Fruit fly (Drosophila melanogaster): ENCODE results near the gene CG43293.
"Not testable (repeated sequence)": the region's sequence is repeated elsewhere in the genome, so short reads cannot be mapped to it uniquely, and the experiment has no call there.

- TF ChIP-seq EcR (GFP tag; optimal IDR thresholded peaks at IDR 0.05); CG10348 (GFP tag; IDR thresholded peaks at IDR 0.05); gl (tag; optimal IDR thresholded peaks at IDR 0.05); CG14655 (GFP tag; optimal IDR thresholded peaks at IDR 0.05); rn (GFP tag; IDR thresholded peaks at IDR 0.05); CG12605 (GFP tag; IDR thresholded peaks at IDR 0.05); Ets98B (GFP tag; IDR thresholded peaks at IDR 0.05); CG8159 (tag; optimal IDR thresholded peaks at IDR 0.05); CG34367 (tag; optimal IDR thresholded peaks at IDR 0.05); CG8301 (tag; optimal IDR thresholded peaks at IDR 0.05): not testable (repeated sequence)
These were observed 35.7 kb upstream of the CG43293 start, which contains the start of gene Lcp65Ab1 for dm6 chr3L:6149248-6149647.

Measured in whole organism, pupa.